Worm (Caenorhabditis elegans) whole organism, L1 larva: ENCODE measurements around the gene C25E10.16.

Source experiments
- ama-1 ChIP-seq: fragments of 150-350 bp; optimal IDR thresholded peaks from 2 replicates; lab custom pipeline; 2014
- egl-13 ChIP-seq: sonication (generic microtip); optimal IDR thresholded peaks from 2 replicates; lab custom pipeline; 2016; ENCODE audit warnings: missing genotype, missing genetic modification reagents, missing genetic modification characterization, missing compliant biosample characterization
- fkh-10 ChIP-seq: sonication (generic microtip); optimal IDR thresholded peaks from 2 replicates; lab custom pipeline; 2017; ENCODE audit warnings: missing biosample characterization, missing genetic modification reagents, missing genetic modification characterization
- lin-39 ChIP-seq: fragments of 150-350 bp; optimal IDR thresholded peaks from 2 replicates; lab custom pipeline; 2014; ENCODE audit warnings: missing biosample characterization, missing genetic modification reagents, missing genetic modification characterization
- nhr-237 ChIP-seq: fragments of 150-350 bp; optimal IDR thresholded peaks from 2 replicates; lab custom pipeline; 2014; ENCODE audit warnings: missing biosample characterization, missing genetic modification characterization

- TF ChIP-seq ama-1 (lab: Kevin White, UChicago) (no peak), fkh-10 (GFP tag; lab: Kevin White, UChicago) (no peak), lin-39 (no peak), nhr-237 (tag; lab: Kevin White, UChicago) (no peak), egl-13 (tag; lab: Kevin White, UChicago) (no peak)
These were observed 16.9 kb upstream of the C25E10.16 start, which contains the start of gene T27E4.7 for ce11 chrV:9076273-9076672.
